Fruit fly (Drosophila melanogaster) S2 (cell line): ENCODE data around the gene CG6013.

ENCODE experiments used
- CG8478 ChIP-seq: fragments of >200 bp; optimal IDR thresholded peaks from 2 replicates; lab custom pipeline; 2018
- CTCF ChIP-seq, 2 experiments: fragments of >200 bp; optimal IDR thresholded peaks; 2 replicates each; lab custom pipeline; 2018

DNA sequence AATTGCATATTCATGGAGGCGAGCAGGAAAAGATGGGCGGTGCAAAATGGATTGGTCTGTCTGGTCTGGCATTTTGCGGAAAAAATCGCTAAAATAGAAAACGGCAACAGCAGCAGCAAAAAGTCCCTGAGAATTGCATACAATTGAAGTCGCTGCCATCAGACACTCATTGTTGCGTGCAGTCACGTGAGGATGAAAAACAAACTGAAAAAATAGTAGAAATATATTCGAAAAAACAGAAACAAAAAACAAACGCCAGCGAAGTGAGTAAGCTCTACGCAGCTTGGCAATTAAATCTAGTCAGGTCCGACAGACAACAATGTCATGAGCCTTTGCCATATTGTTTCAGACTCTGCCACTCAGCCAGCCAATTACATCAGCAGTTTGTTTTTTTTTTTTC is 28.0 kb downstream of the CG6013 start:
- TF ChIP-seq CG8478 (no peak), CTCF (optimal IDR thresholded peaks at IDR 0.05; lab: Kevin White, UChicago) (no peak)
